Fruit fly (Drosophila melanogaster) whole organism, wandering third instar larva: ENCODE data around the gene lark.
A peak's percentile ranks its signal among the peaks of the same experiment; 100 is the strongest.

ENCODE experiments used
- Abd-B ChIP-seq: fragments of >200 bp; optimal IDR thresholded peaks from 2 replicates; lab custom pipeline; 2017; ENCODE audit warnings: missing biosample characterization, missing genetic modification characterization
- CG32264 ChIP-seq: fragments of 200-800 bp; sonication (Bioruptor generic); optimal IDR thresholded peaks from 2 replicates; lab custom pipeline; 2016; ENCODE audit warnings: missing biosample characterization, missing genetic modification characterization
- CG9705 ChIP-seq: fragments of 200-800 bp; sonication (Bioruptor generic); optimal IDR thresholded peaks from 2 replicates; lab custom pipeline; 2018; ENCODE audit warnings: missing biosample characterization, mild to moderate bottlenecking, missing genetic modification characterization
- CrebA ChIP-seq: fragments of 200-800 bp; sonication (Bioruptor generic); optimal IDR thresholded peaks from 2 replicates; lab custom pipeline; 2016; ENCODE audit warnings: missing biosample characterization, mild to moderate bottlenecking, missing genetic modification characterization, borderline replicate concordance
- Dfd ChIP-seq: fragments of >200 bp; optimal IDR thresholded peaks from 2 replicates; lab custom pipeline; 2017; ENCODE audit warnings: missing biosample characterization, missing genetic modification characterization
- Dif ChIP-seq: fragments of 200-275, 200-300 bp; sonication (Bioruptor generic); optimal IDR thresholded peaks from 2 replicates; lab custom pipeline; 2018; ENCODE audit warnings: missing biosample characterization, missing genetic modification characterization; ENCODE audit not compliant: partially characterized antibody
- GATAd ChIP-seq: sonication (Bioruptor generic); optimal IDR thresholded peaks from 2 replicates; lab custom pipeline; 2016; ENCODE audit warnings: missing biosample characterization, missing genetic modification characterization
- HLH106 ChIP-seq: fragments of 200-800 bp; optimal IDR thresholded peaks from 3 replicates; lab custom pipeline; 2019; ENCODE audit warnings: missing biosample characterization, mild to moderate bottlenecking, missing genetic modification characterization, moderate library complexity
- Hnf4 ChIP-seq: fragments of 200-800 bp; sonication (Bioruptor generic); optimal IDR thresholded peaks from 2 replicates; lab custom pipeline; 2016; ENCODE audit warnings: missing biosample characterization, mild to moderate bottlenecking, missing genetic modification characterization
- Hr83 ChIP-seq: fragments of 200-300 bp; sonication (Bioruptor generic); optimal IDR thresholded peaks from 2 replicates; lab custom pipeline; 2016; ENCODE audit warnings: missing biosample characterization, mild to moderate bottlenecking, missing genetic modification characterization, moderate library complexity; ENCODE audit not compliant: poor library complexity, severe bottlenecking
- Jra ChIP-seq: sonication (Bioruptor generic); optimal IDR thresholded peaks from 2 replicates; lab custom pipeline; 2016; ENCODE audit warnings: missing biosample characterization, missing genetic modification characterization
- Myc ChIP-seq: fragments of >200 bp; optimal IDR thresholded peaks from 2 replicates; lab custom pipeline; 2017
- OdsH ChIP-seq: fragments of 200-800 bp; sonication (Bioruptor generic); optimal IDR thresholded peaks from 2 replicates; lab custom pipeline; 2016; ENCODE audit warnings: missing biosample characterization, mild to moderate bottlenecking, missing genetic modification characterization
- Rel ChIP-seq, 2 experiments: fragments of 200-800 bp; sonication (Bioruptor generic) in 1 of 2; optimal IDR thresholded peaks; 2 replicates in 1 of 2; 3 replicates in 1 of 2; lab custom pipeline; 2016 to 2019; ENCODE audit warnings: mild to moderate bottlenecking in 2 of 2, missing biosample characterization in 2 of 2, missing genetic modification characterization in 2 of 2, moderate library complexity in 1 of 2
- Sp1 ChIP-seq: fragments of 200-800 bp; sonication (Bioruptor generic); optimal IDR thresholded peaks from 3 replicates; lab custom pipeline; 2019; ENCODE audit warnings: missing biosample characterization, mild to moderate bottlenecking, missing genetic modification characterization, moderate library complexity
- Vsx2 ChIP-seq: fragments of 200-300, 225-300 bp; sonication (Bioruptor generic); optimal IDR thresholded peaks from 2 replicates; lab custom pipeline; 2018; ENCODE audit warnings: missing biosample characterization, missing genetic modification characterization; ENCODE audit not compliant: partially characterized antibody
- br ChIP-seq: fragments of 200-800 bp; sonication (Bioruptor generic); optimal IDR thresholded peaks from 2 replicates; lab custom pipeline; 2016; ENCODE audit warnings: missing biosample characterization, missing genetic modification characterization
- brk ChIP-seq: fragments of 200-800 bp; sonication (Bioruptor generic); optimal IDR thresholded peaks from 2 replicates; lab custom pipeline; 2016; ENCODE audit warnings: missing biosample characterization, mild to moderate bottlenecking, missing genetic modification characterization
- dl ChIP-seq, 2 experiments: fragments of 175-275, 200-275 bp in 1 of 2; fragments of 200-275 bp in 1 of 2; sonication (Bioruptor generic); optimal IDR thresholded peaks; lab custom pipeline; 2018; ENCODE audit warnings: mild to moderate bottlenecking in 2 of 2, missing biosample characterization in 2 of 2, missing genetic modification characterization in 2 of 2, moderate library complexity in 2 of 2; ENCODE audit not compliant: partially characterized antibody in 2 of 2, insufficient read depth in 1 of 2
- dmrt93B ChIP-seq: fragments of 200-800 bp; sonication (Bioruptor generic); optimal IDR thresholded peaks from 2 replicates; lab custom pipeline; 2018; ENCODE audit warnings: missing biosample characterization, mild to moderate bottlenecking, missing genetic modification characterization
- dsf ChIP-seq: sonication (Bioruptor generic); optimal IDR thresholded peaks from 2 replicates; lab custom pipeline; 2016; ENCODE audit warnings: missing biosample characterization, missing genetic modification characterization, borderline replicate concordance
- ey ChIP-seq: fragments of 200-800 bp; sonication (Bioruptor generic); optimal IDR thresholded peaks from 2 replicates; lab custom pipeline; 2016; ENCODE audit warnings: missing biosample characterization, missing genetic modification characterization
- foxo ChIP-seq, 2 experiments: fragments of 200-800 bp; sonication (Bioruptor generic); optimal IDR thresholded peaks; 2 replicates in 1 of 2; 3 replicates in 1 of 2; lab custom pipeline; 2016 to 2017; ENCODE audit warnings: missing biosample characterization in 2 of 2, missing genetic modification characterization in 2 of 2
- fru ChIP-seq: fragments of 200-800 bp; sonication (Bioruptor generic); optimal IDR thresholded peaks from 3 replicates; lab custom pipeline; 2016; ENCODE audit warnings: missing biosample characterization, mild to moderate bottlenecking, missing genetic modification characterization
- h ChIP-seq: fragments of 200-800 bp; sonication (Bioruptor generic); optimal IDR thresholded peaks from 3 replicates; lab custom pipeline; 2016; ENCODE audit warnings: missing biosample characterization, mild to moderate bottlenecking, missing genetic modification characterization
- jim ChIP-seq: fragments of 175-275, 200-325 bp; sonication (Bioruptor generic); optimal IDR thresholded peaks from 2 replicates; lab custom pipeline; 2016; ENCODE audit warnings: missing biosample characterization, mild to moderate bottlenecking, missing genetic modification characterization
- lola ChIP-seq: fragments of >200 bp; optimal IDR thresholded peaks from 2 replicates; lab custom pipeline; 2017; ENCODE audit warnings: missing biosample characterization, missing genetic modification characterization
- pan ChIP-seq: fragments of >200 bp; optimal IDR thresholded peaks from 2 replicates; lab custom pipeline; 2017
- psq ChIP-seq: fragments of 200-800 bp; sonication (Bioruptor generic); optimal IDR thresholded peaks from 3 replicates; lab custom pipeline; 2017; ENCODE audit warnings: missing biosample characterization, mild to moderate bottlenecking, missing genetic modification characterization, moderate library complexity
- rgr ChIP-seq: fragments of 200-800 bp; sonication (Bioruptor generic); optimal IDR thresholded peaks from 3 replicates; lab custom pipeline; 2016; ENCODE audit warnings: missing biosample characterization, mild to moderate bottlenecking, missing genetic modification characterization
- sage ChIP-seq: fragments of 200-800 bp; sonication (Bioruptor generic); optimal IDR thresholded peaks from 2 replicates; lab custom pipeline; 2016; ENCODE audit warnings: missing biosample characterization, mild to moderate bottlenecking, missing genetic modification characterization
- sv ChIP-seq: fragments of 200-800 bp; sonication (Bioruptor generic); optimal IDR thresholded peaks from 3 replicates; lab custom pipeline; 2016; ENCODE audit warnings: missing biosample characterization, missing genetic modification characterization
- tai ChIP-seq: sonication (Bioruptor generic); optimal IDR thresholded peaks from 2 replicates; lab custom pipeline; 2016; ENCODE audit warnings: missing biosample characterization, missing genetic modification characterization
- usp ChIP-seq: fragments of >200 bp; optimal IDR thresholded peaks from 2 replicates; lab custom pipeline; 2017; ENCODE audit warnings: missing biosample characterization, missing genetic modification characterization
- woc ChIP-seq: sonication (Bioruptor generic); optimal IDR thresholded peaks from 2 replicates; lab custom pipeline; 2016; ENCODE audit warnings: missing biosample characterization, mild to moderate bottlenecking, missing genetic modification characterization

lark gene

dm6 chr3L:7339216-7339742, at the start of gene lark, which contains the start of gene eco:
Gene lark (plus strand): TSS chr3L:7339266.
Gene eco (minus strand): TSS chr3L:7339340.
- no peak for TF ChIP-seq pan
- no peak for TF ChIP-seq CG9705 (GFP tag; lab: Kevin White, UChicago)
- no peak for TF ChIP-seq woc (GFP tag; lab: Kevin White, UChicago)
- peak; percentile 26 for TF ChIP-seq Sp1
- peak; percentile 12 for TF ChIP-seq Hr83 (GFP tag; lab: Kevin White, UChicago)
- no peak for TF ChIP-seq Myc (lab: Kevin White, UChicago)
- no peak for TF ChIP-seq rgr
- TF ChIP-seq dsf: no peak
- TF ChIP-seq dl (GFP tag; optimal IDR thresholded peaks at IDR 0.05; lab: Kevin White, UChicago; ENCODE audit: insufficient read depth in 1 of 2, partially characterized antibody in 2 of 2): no peak
- TF ChIP-seq psq (GFP tag; lab: Kevin White, UChicago): no peak
- TF ChIP-seq OdsH (GFP tag; lab: Kevin White, UChicago): no peak
- no peak for TF ChIP-seq CG32264 (GFP tag; lab: Kevin White, UChicago)
- TF ChIP-seq brk (GFP tag; lab: Kevin White, UChicago): no peak
- TF ChIP-seq Hnf4 (GFP tag; lab: Kevin White, UChicago): no peak
- TF ChIP-seq Rel (GFP tag; optimal IDR thresholded peaks at IDR 0.05; lab: Kevin White, UChicago): no peak
- peak; percentile 20 for TF ChIP-seq Rel (tag; optimal IDR thresholded peaks at IDR 0.05; lab: Kevin White, UChicago)

- TF ChIP-seq OdsH (GFP tag; lab: Kevin White, UChicago) (no peak), pan (no peak), HLH106 (tag; lab: Kevin White, UChicago) (no peak), dmrt93B (GFP tag; lab: Kevin White, UChicago) (no peak), Hr83 (GFP tag; lab: Kevin White, UChicago) (no peak), CG9705 (GFP tag; lab: Kevin White, UChicago) (no peak), Jra (no peak), sv (GFP tag; lab: Kevin White, UChicago) (no peak), lola (GFP tag; lab: Kevin White, UChicago) (no peak), Dfd (no peak), Abd-B (GFP tag; lab: Kevin White, UChicago) (no peak), dl (GFP tag; optimal IDR thresholded peaks at IDR 0.05; lab: Kevin White, UChicago; ENCODE audit: insufficient read depth in 1 of 2, partially characterized antibody in 2 of 2) (no peak), Vsx2 (GFP tag; lab: Kevin White, UChicago) (no peak), woc (GFP tag; lab: Kevin White, UChicago) (no peak), Hnf4 (GFP tag; lab: Kevin White, UChicago) (no peak), usp (GFP tag; lab: Kevin White, UChicago) (no peak), fru (GFP tag; lab: Kevin White, UChicago) (no peak), brk (GFP tag; lab: Kevin White, UChicago) (no peak)
Observed at dm6 chr3L:7300660-7301059, 38.4 kb upstream of the lark start.

- TF ChIP-seq fru (GFP tag; lab: Kevin White, UChicago) (no peak), Myc (lab: Kevin White, UChicago) (no peak), foxo (GFP tag; optimal IDR thresholded peaks at IDR 0.05; lab: Kevin White, UChicago) (no peak)
Observed at dm6 chr3L:7312754-7313153, 26.3 kb upstream of the lark start, which contains the start of gene unc-13-4A. Gene unc-13-4A (minus strand): TSS chr3L:7312896.

DNA sequence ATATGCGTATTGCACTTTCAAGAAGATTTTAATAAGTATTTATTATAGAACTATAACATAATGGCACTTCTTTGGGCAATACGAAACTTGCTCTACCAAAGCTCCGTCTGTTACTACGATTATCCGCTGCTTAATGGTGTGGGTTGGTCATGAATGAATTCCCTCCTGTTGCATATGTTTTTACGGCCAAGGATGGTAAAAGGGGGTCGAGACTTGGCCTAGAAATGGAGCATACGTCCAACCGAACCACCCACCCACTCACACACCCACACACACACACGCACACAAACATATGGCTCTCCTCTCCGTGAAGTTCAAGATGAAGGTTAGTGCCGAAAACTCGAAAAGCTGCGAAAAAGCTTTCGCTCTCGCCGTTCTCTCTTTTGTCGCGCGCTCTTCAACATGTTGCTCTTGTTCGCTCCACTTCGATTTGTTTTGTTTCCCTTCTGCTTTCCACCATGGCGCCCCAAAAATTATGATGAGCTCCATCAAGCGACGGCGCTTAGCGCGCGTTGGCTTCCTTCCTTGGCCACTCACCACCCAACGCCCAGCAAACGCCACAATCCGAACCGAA, 25.4 kb upstream of the lark start:
- no peak for TF ChIP-seq psq (GFP tag; lab: Kevin White, UChicago)
- TF ChIP-seq CG32264 (GFP tag; lab: Kevin White, UChicago): no peak
- TF ChIP-seq Dfd: no peak
- no peak for TF ChIP-seq Jra
- TF ChIP-seq sage (GFP tag; lab: Kevin White, UChicago): no peak
- TF ChIP-seq CG9705 (GFP tag; lab: Kevin White, UChicago): no peak
- no peak for TF ChIP-seq dsf
- no peak for TF ChIP-seq ey (GFP tag; lab: Kevin White, UChicago)
- TF ChIP-seq Rel (GFP tag; optimal IDR thresholded peaks at IDR 0.05; lab: Kevin White, UChicago): no peak
- no peak for TF ChIP-seq Rel (tag; optimal IDR thresholded peaks at IDR 0.05; lab: Kevin White, UChicago)
- TF ChIP-seq dmrt93B (GFP tag; lab: Kevin White, UChicago): no peak
- TF ChIP-seq Hr83 (GFP tag; lab: Kevin White, UChicago): no peak

DNA sequence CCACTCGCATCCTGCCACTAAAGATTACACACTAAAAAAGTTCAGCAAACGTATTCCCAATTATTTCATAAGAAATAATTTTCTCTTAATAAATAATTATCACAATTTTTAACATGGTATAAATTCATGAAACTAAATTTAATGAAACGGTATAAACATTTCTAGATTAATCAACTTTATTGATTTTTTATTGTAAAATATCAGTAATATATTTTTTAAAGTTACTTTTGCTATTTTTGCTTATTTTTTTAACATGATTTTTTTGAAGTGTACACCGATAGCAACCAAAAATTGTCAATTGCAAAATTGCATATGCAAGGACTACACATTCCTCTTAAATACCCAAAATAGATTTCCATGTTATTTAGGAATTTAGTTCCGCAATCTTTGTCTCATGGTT, 24.9 kb upstream of the lark start:
- TF ChIP-seq h (GFP tag; lab: Kevin White, UChicago) (no peak), Dfd (no peak), dl (GFP tag; optimal IDR thresholded peaks at IDR 0.05; lab: Kevin White, UChicago; ENCODE audit: insufficient read depth in 1 of 2, partially characterized antibody in 2 of 2) (no peak), GATAd (no peak), HLH106 (tag; lab: Kevin White, UChicago) (no peak), jim (GFP tag; lab: Kevin White, UChicago) (no peak), Myc (lab: Kevin White, UChicago) (no peak), CG32264 (GFP tag; lab: Kevin White, UChicago) (no peak), CrebA (GFP tag; lab: Kevin White, UChicago) (no peak), brk (GFP tag; lab: Kevin White, UChicago) (no peak), br (no peak), Dif (GFP tag; lab: Kevin White, UChicago) (no peak), psq (GFP tag; lab: Kevin White, UChicago) (no peak), tai (GFP tag; lab: Kevin White, UChicago) (no peak), sage (GFP tag; lab: Kevin White, UChicago) (no peak), dmrt93B (GFP tag; lab: Kevin White, UChicago) (no peak), foxo (GFP tag; optimal IDR thresholded peaks at IDR 0.05; lab: Kevin White, UChicago) (no peak), Hr83 (GFP tag; lab: Kevin White, UChicago) (no peak), fru (GFP tag; lab: Kevin White, UChicago) (no peak)
